Worm (Caenorhabditis elegans) whole organism, late embryonic: Measurements from ENCODE around the gene F32D1.3.

ENCODE experiments used
- lin-11 ChIP-seq: fragments of 200-800 bp; sonication (Bioruptor generic); optimal IDR thresholded peaks from 2 replicates; lab custom pipeline; 2018; ENCODE audit warnings: mild to moderate bottlenecking, missing genetic modification characterization, missing compliant biosample characterization
- pha-4 ChIP-seq: fragments of 150-350 bp; optimal IDR thresholded peaks from 2 replicates; lab custom pipeline; 2018; ENCODE audit warnings: missing biosample characterization, missing genetic modification reagents, missing genetic modification characterization

ce11 chrV:4410643-4411042, 49.3 kb upstream of the F32D1.3 start, which contains the start of gene Y47D7A.3:
- TF ChIP-seq pha-4 (tag; lab: Kevin White, UChicago) (no peak), lin-11 (no peak)
